Fruit fly (Drosophila melanogaster): Measurements from ENCODE around the gene yuri.
A peak's percentile ranks its signal among the peaks of the same experiment; 100 is the strongest.

yuri gene

dm6 chr2L:15273521-15274123 is 9.1 kb upstream of the yuri start:
- no peak for TF ChIP-seq CG14655 (GFP tag; optimal IDR thresholded peaks at IDR 0.05)
- TF ChIP-seq CG9948 (tag; optimal IDR thresholded peaks at IDR 0.05): peak; percentile 7
- no peak for TF ChIP-seq Pif1A (GFP tag; optimal IDR thresholded peaks at IDR 0.05)
- TF ChIP-seq fd96Ca (GFP tag; IDR thresholded peaks at IDR 0.05): 0 out of 3 replicates have a peak, but pooled peaks have one; percentile 28
- no peak for TF ChIP-seq CG8301 (tag; optimal IDR thresholded peaks at IDR 0.05)
- TF ChIP-seq CG34367 (tag; optimal IDR thresholded peaks at IDR 0.05): no peak
- peak; percentile 22 for TF ChIP-seq CG15710 (tag; optimal IDR thresholded peaks at IDR 0.05)
- TF ChIP-seq Snoo (tag; optimal IDR thresholded peaks at IDR 0.05): no peak
- no peak; the same call in 1 of the 2 replicates for TF ChIP-seq rn (GFP tag; IDR thresholded peaks at IDR 0.05)
- TF ChIP-seq CG10348 (GFP tag; IDR thresholded peaks at IDR 0.05): no peak
- TF ChIP-seq Pif1B (GFP tag; optimal IDR thresholded peaks at IDR 0.05): no peak
- TF ChIP-seq CG12605 (GFP tag; IDR thresholded peaks at IDR 0.05): no peak
- peak; percentile 4 for TF ChIP-seq CG8159 (tag; optimal IDR thresholded peaks at IDR 0.05)
- peak; percentile 37 for TF ChIP-seq CG17806 (tag; optimal IDR thresholded peaks at IDR 0.05)
- TF ChIP-seq EcR (GFP tag; optimal IDR thresholded peaks at IDR 0.05): no peak
- no peak for TF ChIP-seq D1 (tag; optimal IDR thresholded peaks at IDR 0.05)
- TF ChIP-seq CG4496 (GFP tag; IDR thresholded peaks at IDR 0.05): no peak
- no peak; the same call in 1 of the 2 replicates for TF ChIP-seq CG32121 (GFP tag; IDR thresholded peaks at IDR 0.05)
- no peak for TF ChIP-seq CG13204 (GFP tag; optimal IDR thresholded peaks at IDR 0.05)
- no peak for TF ChIP-seq gl (tag; optimal IDR thresholded peaks at IDR 0.05)
- peak; percentile 43; the same call in 1 of the 2 replicates for TF ChIP-seq Ets98B (GFP tag; IDR thresholded peaks at IDR 0.05)

dm6 chr2L:15271757-15272589 is 7.5 kb upstream of the yuri start, which contains the start of gene Cul3:
Cul3 (minus strand) TSS chr2L:15272024.
- TF ChIP-seq CG8159 (tag; optimal IDR thresholded peaks at IDR 0.05): peak; percentile 50
- TF ChIP-seq CG4496 (GFP tag; IDR thresholded peaks at IDR 0.05): no peak
- peak; percentile 2 for TF ChIP-seq CG15710 (tag; optimal IDR thresholded peaks at IDR 0.05)

dm6 chr2L:15271336-15271735 is 6.8 kb upstream of the yuri start:
- no peak for TF ChIP-seq Snoo (tag; optimal IDR thresholded peaks at IDR 0.05)
- no peak for TF ChIP-seq EcR (GFP tag; optimal IDR thresholded peaks at IDR 0.05)
- no peak for TF ChIP-seq Ets98B (GFP tag; IDR thresholded peaks at IDR 0.05)
- TF ChIP-seq CG13204 (GFP tag; optimal IDR thresholded peaks at IDR 0.05): no peak
- TF ChIP-seq Pif1B (GFP tag; optimal IDR thresholded peaks at IDR 0.05): no peak
- TF ChIP-seq fd96Ca (GFP tag; IDR thresholded peaks at IDR 0.05): no peak
- no peak for TF ChIP-seq CG10348 (GFP tag; IDR thresholded peaks at IDR 0.05)
- TF ChIP-seq CG4496 (GFP tag; IDR thresholded peaks at IDR 0.05): no peak
- no peak for TF ChIP-seq D1 (tag; optimal IDR thresholded peaks at IDR 0.05)

dm6 chr2L:15256249-15256648 is 8.2 kb downstream of the yuri start, which contains the start of the genes PolD3 and Uxt:
PolD3 (minus strand) TSS chr2L:15256304.
Uxt (plus strand) TSS chr2L:15256581.
- TF ChIP-seq Snoo (tag; optimal IDR thresholded peaks at IDR 0.05): no peak
- TF ChIP-seq CG13204 (GFP tag; optimal IDR thresholded peaks at IDR 0.05): no peak
- TF ChIP-seq CG8301 (tag; optimal IDR thresholded peaks at IDR 0.05): no peak
- no peak for TF ChIP-seq fd96Ca (GFP tag; IDR thresholded peaks at IDR 0.05)
- TF ChIP-seq CG32121 (GFP tag; IDR thresholded peaks at IDR 0.05): no peak
- TF ChIP-seq Pif1A (GFP tag; optimal IDR thresholded peaks at IDR 0.05): no peak
- TF ChIP-seq CG8159 (tag; optimal IDR thresholded peaks at IDR 0.05): no peak
- no peak for TF ChIP-seq EcR (GFP tag; optimal IDR thresholded peaks at IDR 0.05)
- TF ChIP-seq Pif1B (GFP tag; optimal IDR thresholded peaks at IDR 0.05): no peak
- TF ChIP-seq D1 (tag; optimal IDR thresholded peaks at IDR 0.05): no peak

- peak; percentile 60 for TF ChIP-seq CG8159 (tag; optimal IDR thresholded peaks at IDR 0.05)
- no peak for TF ChIP-seq Snoo (tag; optimal IDR thresholded peaks at IDR 0.05)
- TF ChIP-seq CG15710 (tag; optimal IDR thresholded peaks at IDR 0.05): peak; percentile 42
- no peak for TF ChIP-seq CG32121 (GFP tag; IDR thresholded peaks at IDR 0.05)
- peak; percentile 16; the same call in 1 of the 2 replicates for TF ChIP-seq Ets98B (GFP tag; IDR thresholded peaks at IDR 0.05)
- peak; percentile 45 for TF ChIP-seq CG17806 (tag; optimal IDR thresholded peaks at IDR 0.05)
- TF ChIP-seq Pif1A (GFP tag; optimal IDR thresholded peaks at IDR 0.05): no peak
- TF ChIP-seq Pif1B (GFP tag; optimal IDR thresholded peaks at IDR 0.05): peak; percentile 25
- no peak for TF ChIP-seq fd96Ca (GFP tag; IDR thresholded peaks at IDR 0.05)
- TF ChIP-seq CG13204 (GFP tag; optimal IDR thresholded peaks at IDR 0.05): no peak
- TF ChIP-seq CG9948 (tag; optimal IDR thresholded peaks at IDR 0.05): peak; percentile 35
- no peak for TF ChIP-seq rn (GFP tag; IDR thresholded peaks at IDR 0.05)
- TF ChIP-seq CG4496 (GFP tag; IDR thresholded peaks at IDR 0.05): peak; percentile 65; the same call in 2 of the 3 replicates
- TF ChIP-seq CG34367 (tag; optimal IDR thresholded peaks at IDR 0.05): no peak
- no peak for TF ChIP-seq CG14655 (GFP tag; optimal IDR thresholded peaks at IDR 0.05)
- TF ChIP-seq CG10348 (GFP tag; IDR thresholded peaks at IDR 0.05): no peak
- peak; percentile 50; the same call in 1 of the 2 replicates for TF ChIP-seq CG12605 (GFP tag; IDR thresholded peaks at IDR 0.05)
- TF ChIP-seq EcR (GFP tag; optimal IDR thresholded peaks at IDR 0.05): no peak
- no peak for TF ChIP-seq D1 (tag; optimal IDR thresholded peaks at IDR 0.05)
- peak; percentile 23 for TF ChIP-seq CG8301 (tag; optimal IDR thresholded peaks at IDR 0.05)
- TF ChIP-seq gl (tag; optimal IDR thresholded peaks at IDR 0.05): no peak
Measured at dm6 chr2L:15254229-15254861, 10.1 kb downstream of the yuri start.

All from whole organism, pupa.